Fruit fly (Drosophila melanogaster) whole organism, pupa: Measurements from ENCODE around the gene CG5225.
A peak's percentile ranks its signal among the peaks of the same experiment; 100 is the strongest.

ENCODE experiments used
- CG12605 ChIP-seq: fragments of 200-800 bp; sonication (Bioruptor generic); IDR thresholded peaks from 2 replicates; pipeline ENCODE4 v1.3.6; 2022; ENCODE audit warnings: missing biosample characterization, missing genetic modification characterization
- CG17806 ChIP-seq: fragments of 200-800 bp; sonication (Bioruptor generic); optimal IDR thresholded peaks from 2 replicates; lab custom pipeline; 2018; ENCODE audit warnings: missing biosample characterization, mild to moderate bottlenecking, missing genetic modification characterization, moderate library complexity
- EcR ChIP-seq: fragments of 200-800 bp; sonication (Bioruptor generic); optimal IDR thresholded peaks from 3 replicates; lab custom pipeline; 2019; ENCODE audit warnings: missing biosample characterization, missing genetic modification characterization, mild to moderate bottlenecking, moderate library complexity, missing genetic modification reagents
- rn ChIP-seq: fragments of 200-800 bp; sonication (Bioruptor generic); IDR thresholded peaks from 2 replicates; pipeline ENCODE4 v1.3.6; 2022; ENCODE audit warnings: missing biosample characterization, missing genetic modification characterization

dm6 chr3R:17078961-17079858 lies 50.7 kb downstream of the CG5225 start:
- TF ChIP-seq EcR (GFP tag; lab: Kevin White, UChicago) = peak; percentile 96
- no peak for TF ChIP-seq CG17806
- no peak for TF ChIP-seq rn
- TF ChIP-seq CG12605 (GFP tag; lab: Robert Waterston, UW) = peak; percentile 36; the same call in 1 of the 2 replicates
